Worm (Caenorhabditis elegans): ENCODE data around the gene C17H12.2.

Gene C17H12.2

ce11 chrIV:6771556-6771955, 18.7 kb downstream of the C17H12.2 start:
- TF ChIP-seq W03F9.2 (tag; optimal IDR thresholded peaks at IDR 0.05) = no peak
- no peak for TF ChIP-seq him-1 (tag; optimal IDR thresholded peaks at IDR 0.05)
- no peak for TF ChIP-seq dao-5 (tag; optimal IDR thresholded peaks at IDR 0.05)

- TF ChIP-seq him-1 (tag; optimal IDR thresholded peaks at IDR 0.05) = no peak
- TF ChIP-seq dao-5 (tag; optimal IDR thresholded peaks at IDR 0.05) = no peak
- TF ChIP-seq W03F9.2 (tag; optimal IDR thresholded peaks at IDR 0.05) = no peak
These were observed 19.8 kb downstream of the C17H12.2 start, which contains the start of gene anat-1 for ce11 chrIV:6770407-6770883. TSS of gene anat-1 (plus strand) at chrIV:6770833.

ce11 chrIV:6767240-6767639, 23.0 kb downstream of the C17H12.2 start:
- TF ChIP-seq him-1 (tag; optimal IDR thresholded peaks at IDR 0.05) = peak; percentile 42
- TF ChIP-seq dao-5 (tag; optimal IDR thresholded peaks at IDR 0.05) = no peak

ce11 chrIV:6762416-6762815, 27.9 kb downstream of the C17H12.2 start, which contains the start of gene spd-3:
TSS of gene spd-3 (plus strand) at chrIV:6762716.
- TF ChIP-seq W03F9.2 (tag; optimal IDR thresholded peaks at IDR 0.05) = no peak
- no peak for TF ChIP-seq him-1 (tag; optimal IDR thresholded peaks at IDR 0.05)
- TF ChIP-seq dao-5 (tag; optimal IDR thresholded peaks at IDR 0.05) = no peak

ce11 chrIV:6757614-6758013, 32.7 kb downstream of the C17H12.2 start:
- TF ChIP-seq him-1 (tag; optimal IDR thresholded peaks at IDR 0.05) = no peak
- no peak for TF ChIP-seq dao-5 (tag; optimal IDR thresholded peaks at IDR 0.05)
- no peak for TF ChIP-seq W03F9.2 (tag; optimal IDR thresholded peaks at IDR 0.05)

- TF ChIP-seq him-1 (tag; optimal IDR thresholded peaks at IDR 0.05) (no peak), W03F9.2 (tag; optimal IDR thresholded peaks at IDR 0.05) (no peak), dao-5 (tag; optimal IDR thresholded peaks at IDR 0.05) (no peak)
These were observed 33.3 kb downstream of the C17H12.2 start, which contains the start of gene usp-4 for ce11 chrIV:6757011-6757410. TSS of gene usp-4 (plus strand) at chrIV:6757311.

- TF ChIP-seq him-1 (tag; optimal IDR thresholded peaks at IDR 0.05) (peak; percentile 93), dao-5 (tag; optimal IDR thresholded peaks at IDR 0.05) (peak; percentile 73), W03F9.2 (tag; optimal IDR thresholded peaks at IDR 0.05) (peak; percentile 88)
These were observed 33.9 kb downstream of the C17H12.2 start for ce11 chrIV:6756374-6756773.

ce11 chrIV:6751213-6751612, 39.1 kb downstream of the C17H12.2 start:
- TF ChIP-seq him-1 (tag; optimal IDR thresholded peaks at IDR 0.05) (no peak), dao-5 (tag; optimal IDR thresholded peaks at IDR 0.05) (no peak), W03F9.2 (tag; optimal IDR thresholded peaks at IDR 0.05) (no peak)

ce11 chrIV:6750117-6750516, 40.2 kb downstream of the C17H12.2 start:
- TF ChIP-seq him-1 (tag; optimal IDR thresholded peaks at IDR 0.05) (no peak), dao-5 (tag; optimal IDR thresholded peaks at IDR 0.05) (no peak), W03F9.2 (tag; optimal IDR thresholded peaks at IDR 0.05) (no peak)

- TF ChIP-seq W03F9.2 (tag; optimal IDR thresholded peaks at IDR 0.05) (no peak), him-1 (tag; optimal IDR thresholded peaks at IDR 0.05) (no peak), dao-5 (tag; optimal IDR thresholded peaks at IDR 0.05) (no peak)
These were observed 41.8 kb downstream of the C17H12.2 start, which contains the start of gene lin-45 for ce11 chrIV:6748491-6748890. TSS of gene lin-45 (minus strand) at chrIV:6748572.

- TF ChIP-seq him-1 (tag; optimal IDR thresholded peaks at IDR 0.05) = no peak
- TF ChIP-seq W03F9.2 (tag; optimal IDR thresholded peaks at IDR 0.05) = no peak
- no peak for TF ChIP-seq dao-5 (tag; optimal IDR thresholded peaks at IDR 0.05)
These were observed 42.6 kb downstream of the C17H12.2 start for ce11 chrIV:6747652-6748051.

ce11 chrIV:6747083-6747482, 43.2 kb downstream of the C17H12.2 start:
- TF ChIP-seq him-1 (tag; optimal IDR thresholded peaks at IDR 0.05) (no peak), W03F9.2 (tag; optimal IDR thresholded peaks at IDR 0.05) (no peak), dao-5 (tag; optimal IDR thresholded peaks at IDR 0.05) (no peak)

ce11 chrIV:6742159-6742558, 48.1 kb downstream of the C17H12.2 start, which contains the start of gene smg-7:
TSS of gene smg-7 (minus strand) at chrIV:6742443.
- TF ChIP-seq him-1 (tag; optimal IDR thresholded peaks at IDR 0.05) = no peak
- no peak for TF ChIP-seq W03F9.2 (tag; optimal IDR thresholded peaks at IDR 0.05)
- no peak for TF ChIP-seq dao-5 (tag; optimal IDR thresholded peaks at IDR 0.05)

- TF ChIP-seq him-1 (tag; optimal IDR thresholded peaks at IDR 0.05) = no peak
- TF ChIP-seq dao-5 (tag; optimal IDR thresholded peaks at IDR 0.05) = no peak
- no peak for TF ChIP-seq W03F9.2 (tag; optimal IDR thresholded peaks at IDR 0.05)
These were observed 50.1 kb downstream of the C17H12.2 start, which contains the start of gene Y73B6A.3 for ce11 chrIV:6740190-6740589. TSS of gene Y73B6A.3 (minus strand) at chrIV:6740290.
